Worm (Caenorhabditis elegans) whole organism, L4 larva: ENCODE measurements around the gene msd-2.

Source experiments
- ama-1 ChIP-seq: fragments of 150-350 bp; optimal IDR thresholded peaks from 2 replicates; lab custom pipeline; 2014; ENCODE audit warnings: inconsistent platforms, mixed read lengths
- dmd-8 ChIP-seq: fragments of 200-800 bp; sonication (Bioruptor generic); IDR thresholded peaks from 2 replicates; pipeline ENCODE4 v1.3.6; 2022; ENCODE audit warnings: missing genetic modification characterization, missing compliant biosample characterization
- duxl-1 ChIP-seq: sonication (generic microtip); optimal IDR thresholded peaks from 2 replicates; lab custom pipeline; 2016; ENCODE audit warnings: mild to moderate bottlenecking, missing genetic modification characterization, moderate library complexity, missing compliant biosample characterization; ENCODE audit not compliant: poor library complexity
- fkh-10 ChIP-seq: fragments of 150-350 bp; optimal IDR thresholded peaks from 2 replicates; lab custom pipeline; 2014; ENCODE audit warnings: missing biosample characterization, missing genetic modification reagents, missing genetic modification characterization
- jun-1 ChIP-seq: fragments of 150-350 bp; optimal IDR thresholded peaks from 2 replicates; lab custom pipeline; 2014; ENCODE audit warnings: missing biosample characterization, missing genetic modification reagents, missing genetic modification characterization
- lin-38 ChIP-seq: fragments of 200-800 bp; sonication (Bioruptor generic); IDR thresholded peaks from 2 replicates; pipeline ENCODE4 v1.3.6; 2022; ENCODE audit warnings: missing genetic modification reagents, missing genetic modification characterization, missing compliant biosample characterization
- mdt-29 ChIP-seq: fragments of 200-800 bp; sonication (Bioruptor generic); IDR thresholded peaks from 2 replicates; pipeline ENCODE4 v1.3.6; 2022; ENCODE audit warnings: missing genetic modification reagents, missing genetic modification characterization, missing compliant biosample characterization
- nhr-10 ChIP-seq: fragments of 150-350 bp; optimal IDR thresholded peaks from 2 replicates; lab custom pipeline; 2014; ENCODE audit warnings: missing biosample characterization, missing genetic modification characterization
- nhr-25 ChIP-seq: sonication (generic microtip); optimal IDR thresholded peaks from 2 replicates; lab custom pipeline; 2017; ENCODE audit warnings: missing genetic modification characterization, mild to moderate bottlenecking, missing compliant biosample characterization, antibody characterized with exemption, moderate library complexity, borderline replicate concordance; ENCODE audit not compliant: insufficient read depth
- skn-1 ChIP-seq: fragments of 150-350 bp; optimal IDR thresholded peaks from 2 replicates; lab custom pipeline; 2014; ENCODE audit warnings: missing biosample characterization, missing genetic modification characterization

DNA sequence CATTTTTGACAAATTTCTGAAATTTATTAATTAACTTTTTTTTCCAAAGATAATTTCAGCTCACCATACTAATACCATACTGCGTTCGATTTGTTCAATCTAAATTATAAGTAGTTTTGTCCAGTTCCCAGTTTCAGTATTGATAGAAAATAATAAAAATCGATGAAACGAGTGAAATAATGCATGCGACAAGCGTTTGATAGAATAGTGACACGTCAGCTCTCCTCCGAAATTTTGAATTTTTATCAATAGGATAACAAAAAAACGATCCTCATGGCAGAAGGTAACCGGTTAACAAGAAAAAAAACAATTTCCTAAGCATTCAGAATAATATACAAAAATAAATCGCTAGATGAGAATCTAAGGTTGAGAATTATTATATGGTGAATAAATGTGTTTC is 27.1 kb upstream of the msd-2 start, which contains the start of gene C47E12.3:
- TF ChIP-seq jun-1 (tag; lab: Kevin White, UChicago) (no peak), dmd-8 (GFP tag; lab: Robert Waterston, UW) (no peak), duxl-1 (tag; lab: Kevin White, UChicago) (no peak), ama-1 (no peak), mdt-29 (GFP tag; lab: Robert Waterston, UW) (no peak), nhr-10 (no peak), lin-38 (GFP tag; lab: Robert Waterston, UW) (no peak), skn-1 (tag; lab: Kevin White, UChicago) (no peak), nhr-25 (tag; lab: Kevin White, UChicago) (no peak), fkh-10 (no peak)
